Worm (Caenorhabditis elegans): ENCODE results near the gene sorf-2.

Gene sorf-2

DNA sequence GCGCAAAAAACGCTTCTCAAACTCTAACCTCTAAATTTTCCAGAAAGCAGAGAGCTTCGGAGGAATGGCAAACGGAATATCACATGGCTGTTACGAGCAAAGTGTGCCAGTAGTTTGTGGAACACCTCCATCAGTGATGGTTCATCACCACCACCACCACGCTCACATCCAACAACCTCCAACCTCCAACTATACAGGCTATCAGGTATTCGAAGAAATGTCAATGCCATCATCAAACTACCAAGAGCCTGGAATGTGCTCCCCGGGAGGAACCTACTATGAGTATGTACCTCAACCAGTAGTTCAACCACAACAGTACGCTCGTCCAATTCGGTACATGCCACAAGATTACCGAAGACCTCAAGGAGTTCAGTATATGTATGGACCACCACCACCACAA, 17.1 kb downstream of the sorf-2 start:
- TF ChIP-seq hlh-13 (GFP tag; optimal IDR thresholded peaks at IDR 0.05) (no peak), ceh-19 (GFP tag; optimal IDR thresholded peaks at IDR 0.05) (no peak), madf-2 (tag; optimal IDR thresholded peaks at IDR 0.05) (no peak), hlh-6 (tag; optimal IDR thresholded peaks at IDR 0.05) (no peak), zip-5 (tag; optimal IDR thresholded peaks at IDR 0.05) (no peak), C38D4.7 (GFP tag; optimal IDR thresholded peaks at IDR 0.05) (no peak), dve-1 (tag; optimal IDR thresholded peaks at IDR 0.05) (no peak), pag-3 (tag; optimal IDR thresholded peaks at IDR 0.05; ENCODE audit: borderline replicate concordance) (no peak)

DNA sequence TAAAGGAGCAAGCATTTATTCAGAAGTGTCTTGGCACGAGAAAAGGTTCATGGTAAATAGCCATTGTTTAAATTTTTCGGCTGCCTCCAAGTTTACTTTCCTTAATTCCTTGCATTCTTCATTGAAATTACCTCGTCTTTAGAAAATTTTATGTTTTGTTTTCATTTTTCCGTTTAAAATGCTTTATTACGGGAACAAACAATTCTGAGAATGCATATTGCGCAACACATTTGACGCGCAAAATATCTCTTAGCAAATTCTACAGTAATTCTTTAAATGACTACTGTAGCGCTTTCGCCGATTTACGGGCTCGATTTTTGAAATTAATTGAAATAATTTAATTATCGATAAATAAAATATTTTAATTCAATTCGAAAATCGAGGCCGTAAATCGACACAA, 18.1 kb downstream of the sorf-2 start:
- TF ChIP-seq eyg-1 (tag; optimal IDR thresholded peaks at IDR 0.05) (no peak), sox-2 (GFP tag; IDR thresholded peaks at IDR 0.05) (no peak), ceh-18 (tag; optimal IDR thresholded peaks at IDR 0.05) (no peak), fkh-6 (tag; optimal IDR thresholded peaks at IDR 0.05) (no peak), ceh-6 (GFP tag; optimal IDR thresholded peaks at IDR 0.05) (no peak), elt-2 (tag; optimal IDR thresholded peaks at IDR 0.05) (no peak), odd-2 (tag; optimal IDR thresholded peaks at IDR 0.05) (no peak), gmeb-2 (tag; optimal IDR thresholded peaks at IDR 0.05) (no peak), rnt-1 (tag; optimal IDR thresholded peaks at IDR 0.05) (no peak), pqm-1 (tag; optimal IDR thresholded peaks at IDR 0.05) (no peak), dve-1 (tag; optimal IDR thresholded peaks at IDR 0.05) (no peak), hlh-8 (tag; optimal IDR thresholded peaks at IDR 0.05) (no peak), K09A11.1 (tag; optimal IDR thresholded peaks at IDR 0.05; ENCODE audit: insufficient read depth) (no peak), pat-9 (tag; optimal IDR thresholded peaks at IDR 0.05) (no peak), madf-2 (tag; optimal IDR thresholded peaks at IDR 0.05) (no peak), C08G9.2 (tag; optimal IDR thresholded peaks at IDR 0.05) (no peak), ceh-22 (tag; optimal IDR thresholded peaks at IDR 0.05) (no peak), pag-3 (tag; optimal IDR thresholded peaks at IDR 0.05; ENCODE audit: borderline replicate concordance) (no peak), ceh-34 (tag; optimal IDR thresholded peaks at IDR 0.05) (no peak)

DNA sequence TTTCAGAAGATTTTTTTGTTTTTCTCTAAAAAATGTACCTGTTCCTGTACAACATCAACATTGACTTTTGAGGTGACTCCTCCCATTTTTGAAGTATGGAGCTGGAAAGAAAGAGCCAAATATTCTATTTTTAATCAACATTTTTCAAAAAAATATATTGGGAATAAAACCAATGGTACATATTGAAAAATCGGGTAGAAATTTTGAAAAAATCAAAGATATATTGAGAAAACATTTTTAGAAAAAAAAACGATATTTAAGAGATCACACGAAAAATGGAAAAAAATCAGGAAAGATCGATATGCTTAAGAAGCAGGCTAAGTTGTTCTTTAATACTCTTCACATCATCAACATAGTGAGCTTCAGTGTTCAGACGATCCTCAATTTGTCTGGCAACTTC, 19.6 kb downstream of the sorf-2 start, which contains the start of gene glrx-21:
TSS of gene glrx-21 (minus strand) at position 101 of the 400 bp plus-strand sequence.
- TF ChIP-seq odd-2 (tag; optimal IDR thresholded peaks at IDR 0.05), result no peak
- TF ChIP-seq pha-4 (tag; optimal IDR thresholded peaks at IDR 0.05), result no peak
- TF ChIP-seq hlh-13 (GFP tag; optimal IDR thresholded peaks at IDR 0.05), result no peak
- TF ChIP-seq dmd-4 (tag; optimal IDR thresholded peaks at IDR 0.05; ENCODE audit: borderline replicate concordance), result no peak
- no peak for TF ChIP-seq unc-86 (tag; optimal IDR thresholded peaks at IDR 0.05)
- TF ChIP-seq ceh-18 (tag; optimal IDR thresholded peaks at IDR 0.05), result no peak
- no peak for TF ChIP-seq pqm-1 (tag; optimal IDR thresholded peaks at IDR 0.05)

DNA sequence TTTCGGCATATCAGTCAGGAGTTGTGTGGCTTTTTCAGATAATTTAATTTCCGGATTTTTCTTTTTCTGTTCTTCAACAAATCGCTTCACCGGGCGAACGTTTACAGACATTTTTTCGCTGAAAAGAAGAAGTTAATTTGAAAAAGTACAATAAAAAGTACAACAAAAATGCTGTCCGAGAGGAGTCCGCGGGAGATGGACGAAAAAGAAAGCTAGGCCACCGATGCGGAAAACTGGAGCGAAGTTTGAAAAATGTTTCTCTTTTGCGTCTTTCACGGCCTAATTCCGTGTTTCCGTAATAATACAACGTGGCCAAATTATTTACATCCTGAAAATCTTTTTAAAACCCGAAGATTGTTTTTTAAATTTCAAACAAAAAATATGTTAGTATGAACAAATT, 22.8 kb downstream of the sorf-2 start, which contains the start of gene thoc-5:
TSS of gene thoc-5 (minus strand) at position 152 of the 400 bp plus-strand sequence.
- peak; percentile 74 for TF ChIP-seq rnt-1 (tag; optimal IDR thresholded peaks at IDR 0.05)
- TF ChIP-seq lin-11 (tag; optimal IDR thresholded peaks at IDR 0.05), result no peak
- no peak for TF ChIP-seq hlh-30 (tag; optimal IDR thresholded peaks at IDR 0.05; ENCODE audit: insufficient read depth)
- peak; percentile 14 for TF ChIP-seq dmd-4 (tag; optimal IDR thresholded peaks at IDR 0.05; ENCODE audit: borderline replicate concordance)
- peak; percentile 75 for TF ChIP-seq ref-2 (tag; optimal IDR thresholded peaks at IDR 0.05)
- no peak for TF ChIP-seq sox-4 (tag; optimal IDR thresholded peaks at IDR 0.05)
- peak; percentile 53 for TF ChIP-seq sdc-2 (tag; optimal IDR thresholded peaks at IDR 0.05)
- peak; percentile 64 for TF ChIP-seq lim-6 (tag; optimal IDR thresholded peaks at IDR 0.05)
- TF ChIP-seq F13H6.1 (tag; optimal IDR thresholded peaks at IDR 0.05), result peak; percentile 86
- peak; percentile 26 for TF ChIP-seq pros-1 (tag; optimal IDR thresholded peaks at IDR 0.05)
- TF ChIP-seq ceh-34 (tag; optimal IDR thresholded peaks at IDR 0.05), result peak; percentile 40
- TF ChIP-seq ets-4 (tag; optimal IDR thresholded peaks at IDR 0.05), result peak; percentile 100
- TF ChIP-seq ceh-31 (tag; optimal IDR thresholded peaks at IDR 0.05), result peak; percentile 96
- peak; percentile 70 for TF ChIP-seq fax-1 (tag; optimal IDR thresholded peaks at IDR 0.05)
- TF ChIP-seq ahr-1 (tag; optimal IDR thresholded peaks at IDR 0.05), result peak; percentile 10
- peak; percentile 69 for TF ChIP-seq zip-5 (tag; optimal IDR thresholded peaks at IDR 0.05)
- TF ChIP-seq pag-3 (tag; optimal IDR thresholded peaks at IDR 0.05; ENCODE audit: borderline replicate concordance), result no peak
- TF ChIP-seq tbx-2 (tag; optimal IDR thresholded peaks at IDR 0.05), result peak; percentile 92
- peak; percentile 51 for TF ChIP-seq elt-2 (tag; optimal IDR thresholded peaks at IDR 0.05)
- no peak for TF ChIP-seq syd-9 (tag; optimal IDR thresholded peaks at IDR 0.05)
- peak; percentile 24 for TF ChIP-seq pqm-1 (tag; optimal IDR thresholded peaks at IDR 0.05)
- TF ChIP-seq hlh-6 (tag; optimal IDR thresholded peaks at IDR 0.05), result peak; percentile 34
- peak; percentile 34 for TF ChIP-seq hlh-15 (tag; optimal IDR thresholded peaks at IDR 0.05)
- TF ChIP-seq ceh-30 (tag; optimal IDR thresholded peaks at IDR 0.05), result no peak
- TF ChIP-seq che-1 (tag; optimal IDR thresholded peaks at IDR 0.05), result no peak
- TF ChIP-seq unc-3 (GFP tag; conservative IDR thresholded peaks at IDR 0.05), result peak; percentile 37; the same call in 1 of the 2 replicates
- no peak for TF ChIP-seq unc-3 (tag; optimal IDR thresholded peaks at IDR 0.05)
